Fruit fly (Drosophila melanogaster) whole organism, embryonic: ENCODE results near the gene solo.

ENCODE experiments used
- Atf-2 ChIP-seq: fragments of 200-800 bp; sonication (Bioruptor generic); optimal IDR thresholded peaks from 2 replicates; lab custom pipeline; 2016; ENCODE audit warnings: missing biosample characterization, missing genetic modification characterization
- Atf3 ChIP-seq: fragments of 200-800 bp; sonication (Bioruptor generic); optimal IDR thresholded peaks from 3 replicates; lab custom pipeline; 2016; ENCODE audit warnings: missing biosample characterization, missing genetic modification characterization
- CG11723 ChIP-seq: fragments of 200-800 bp; sonication (Bioruptor generic); optimal IDR thresholded peaks from 2 replicates; lab custom pipeline; 2017; ENCODE audit warnings: missing biosample characterization, mild to moderate bottlenecking, missing genetic modification characterization
- CG13123 ChIP-seq: fragments of 200-800 bp; sonication (Bioruptor generic); optimal IDR thresholded peaks from 2 replicates; lab custom pipeline; 2016; ENCODE audit warnings: missing biosample characterization, missing genetic modification characterization
- CG13894 ChIP-seq: fragments of 200-800 bp; sonication (Bioruptor generic); optimal IDR thresholded peaks from 3 replicates; lab custom pipeline; 2018; ENCODE audit warnings: missing biosample characterization, mild to moderate bottlenecking, missing genetic modification characterization, moderate library complexity
- CG15073 ChIP-seq: fragments of 200-800 bp; sonication (Bioruptor generic); optimal IDR thresholded peaks from 2 replicates; lab custom pipeline; 2016; ENCODE audit warnings: missing biosample characterization, missing genetic modification characterization
- CG16863 ChIP-seq: fragments of 200-800 bp; sonication (Bioruptor generic); optimal IDR thresholded peaks from 3 replicates; lab custom pipeline; 2016; ENCODE audit warnings: missing biosample characterization, missing genetic modification characterization
- CG17802 ChIP-seq: fragments of 200-800 bp; sonication (Bioruptor generic); optimal IDR thresholded peaks from 2 replicates; lab custom pipeline; 2018; ENCODE audit warnings: missing biosample characterization, mild to moderate bottlenecking, missing genetic modification characterization, moderate library complexity
- CG2120 ChIP-seq: fragments of 200-800 bp; sonication (Bioruptor generic); optimal IDR thresholded peaks from 3 replicates; lab custom pipeline; 2016; ENCODE audit warnings: missing biosample characterization, missing genetic modification characterization
- CG2678 ChIP-seq: fragments of 200-800 bp; sonication (Bioruptor generic); optimal IDR thresholded peaks from 3 replicates; lab custom pipeline; 2019; ENCODE audit warnings: missing biosample characterization, mild to moderate bottlenecking, missing genetic modification characterization, moderate library complexity
- CG2712 ChIP-seq: fragments of 200-800 bp; optimal IDR thresholded peaks from 3 replicates; lab custom pipeline; 2019; ENCODE audit warnings: missing biosample characterization, mild to moderate bottlenecking, missing genetic modification characterization, moderate library complexity
- CG2875 ChIP-seq: fragments of 200-800 bp; sonication (Bioruptor generic); optimal IDR thresholded peaks from 2 replicates; lab custom pipeline; 2017; ENCODE audit warnings: missing biosample characterization, mild to moderate bottlenecking, missing genetic modification characterization, missing genetic modification reagents
- CG31388 ChIP-seq: fragments of 200-800 bp; sonication (Bioruptor generic); optimal IDR thresholded peaks from 2 replicates; lab custom pipeline; 2016; ENCODE audit warnings: missing biosample characterization, missing genetic modification characterization
- CG4730 ChIP-seq: fragments of 200-800 bp; sonication (Bioruptor generic); IDR thresholded peaks from 2 replicates; pipeline ENCODE4 v1.3.6; 2022; ENCODE audit warnings: missing biosample characterization, missing genetic modification characterization
- CG6272 ChIP-seq: fragments of 200-800 bp; sonication (Bioruptor generic); IDR thresholded peaks from 2 replicates; pipeline ENCODE4 v1.3.6; 2022; ENCODE audit warnings: missing biosample characterization, missing genetic modification characterization
- CG6689 ChIP-seq: fragments of 200-800 bp; sonication (Bioruptor generic); IDR thresholded peaks from 2 replicates; pipeline ENCODE4 v1.3.6; 2022; ENCODE audit warnings: missing biosample characterization, missing genetic modification characterization
- CG7745 ChIP-seq: fragments of 200-800 bp; sonication (Bioruptor generic); optimal IDR thresholded peaks from 2 replicates; lab custom pipeline; 2018; ENCODE audit warnings: missing biosample characterization, mild to moderate bottlenecking, missing genetic modification characterization, moderate library complexity
- CG8478 ChIP-seq: fragments of >200 bp; optimal IDR thresholded peaks from 2 replicates; lab custom pipeline; 2018
- CTCF ChIP-seq: fragments of 200-800 bp; sonication (Bioruptor generic); optimal IDR thresholded peaks from 2 replicates; lab custom pipeline; 2017; ENCODE audit warnings: missing biosample characterization, mild to moderate bottlenecking, missing genetic modification characterization, moderate library complexity
- Chrac-16 ChIP-seq: fragments of 200-800 bp; sonication (Bioruptor generic); optimal IDR thresholded peaks from 3 replicates; lab custom pipeline; 2016; ENCODE audit warnings: missing biosample characterization, missing genetic modification characterization
- CrebB ChIP-seq: fragments of 200-800 bp; sonication (Bioruptor generic); optimal IDR thresholded peaks from 3 replicates; lab custom pipeline; 2018; ENCODE audit warnings: missing biosample characterization, mild to moderate bottlenecking, missing genetic modification characterization
- Elba2 ChIP-seq: fragments of 200-800 bp; sonication (Bioruptor generic); optimal IDR thresholded peaks from 3 replicates; lab custom pipeline; 2016; ENCODE audit warnings: missing biosample characterization, missing genetic modification characterization
- Hmr ChIP-seq: fragments of 200-800 bp; sonication (Bioruptor generic); optimal IDR thresholded peaks from 3 replicates; lab custom pipeline; 2017; ENCODE audit warnings: mild to moderate bottlenecking, missing biosample characterization, missing genetic modification reagents, missing genetic modification characterization
- Lpt ChIP-seq: fragments of >200 bp; optimal IDR thresholded peaks from 2 replicates; lab custom pipeline; 2018; ENCODE audit warnings: missing biosample characterization, missing genetic modification characterization
- Max ChIP-seq: fragments of 200-800 bp; sonication (Bioruptor generic); optimal IDR thresholded peaks from 2 replicates; lab custom pipeline; 2016; ENCODE audit warnings: missing biosample characterization, mild to moderate bottlenecking, missing genetic modification characterization
- Meics ChIP-seq: fragments of 200-800 bp; sonication (Bioruptor generic); optimal IDR thresholded peaks from 2 replicates; lab custom pipeline; 2017; ENCODE audit warnings: missing biosample characterization, mild to moderate bottlenecking, missing genetic modification characterization
- NC2α ChIP-seq: fragments of 200-800 bp; sonication (Bioruptor generic); optimal IDR thresholded peaks from 2 replicates; lab custom pipeline; 2016; ENCODE audit warnings: missing biosample characterization, missing genetic modification characterization
- Optix ChIP-seq: fragments of 200-800 bp; sonication (Bioruptor generic); IDR thresholded peaks from 3 replicates; pipeline ENCODE4 v1.3.6; 2022; ENCODE audit warnings: missing biosample characterization, missing genetic modification characterization
- Ptx1 ChIP-seq: fragments of 200-800 bp; sonication (Bioruptor generic); IDR thresholded peaks from 2 replicates; pipeline ENCODE4 v1.3.6; 2022; ENCODE audit warnings: missing biosample characterization, missing genetic modification characterization
- Sin3A ChIP-seq: fragments of >200 bp; optimal IDR thresholded peaks from 2 replicates; lab custom pipeline; 2018
- Trl ChIP-seq, 3 experiments: fragments of >200 bp in 2 of 3; fragments of 200-800 bp in 1 of 3; sonication (Bioruptor generic) in 1 of 3; optimal IDR thresholded peaks; 2 replicates in 1 of 3; 3 replicates in 2 of 3; lab custom pipeline; 2016 to 2017; ENCODE audit warnings: missing biosample characterization in 1 of 3, missing genetic modification characterization in 1 of 3
- Xrp1 ChIP-seq: fragments of 200-800 bp; sonication (Bioruptor generic); IDR thresholded peaks from 2 replicates; pipeline ENCODE4 v1.3.6; 2022; ENCODE audit warnings: missing biosample characterization, missing genetic modification characterization
- chif ChIP-seq, 2 experiments: fragments of 200-800 bp; sonication (Bioruptor generic); optimal IDR thresholded peaks; 3 replicates each; lab custom pipeline; 2016; ENCODE audit warnings: missing biosample characterization in 2 of 2, missing genetic modification characterization in 2 of 2
- chn ChIP-seq: fragments of 200-800 bp; sonication (Bioruptor generic); optimal IDR thresholded peaks from 2 replicates; lab custom pipeline; 2016; ENCODE audit warnings: missing biosample characterization, missing genetic modification characterization
- croc ChIP-seq: fragments of 200-800 bp; sonication (Bioruptor generic); conservative IDR thresholded peaks from 3 replicates; pipeline ENCODE4 v1.3.6; 2022; ENCODE audit warnings: missing biosample characterization, missing genetic modification characterization
- crp ChIP-seq, 2 experiments: fragments of 200-800 bp; sonication (Bioruptor generic); optimal IDR thresholded peaks; 2 replicates in 1 of 2; 3 replicates in 1 of 2; lab custom pipeline; 2017; ENCODE audit warnings: missing biosample characterization in 2 of 2, missing genetic modification characterization in 2 of 2, mild to moderate bottlenecking in 1 of 2, moderate library complexity in 1 of 2
- dm ChIP-seq: fragments of 200-800 bp; sonication (Bioruptor generic); optimal IDR thresholded peaks from 3 replicates; lab custom pipeline; 2016; ENCODE audit warnings: missing biosample characterization, missing genetic modification characterization
- gcm ChIP-seq: fragments of 200-800 bp; sonication (Bioruptor generic); optimal IDR thresholded peaks from 2 replicates; lab custom pipeline; 2019; ENCODE audit warnings: missing biosample characterization, mild to moderate bottlenecking, missing genetic modification characterization, moderate library complexity
- gcm2 ChIP-seq: fragments of 200-800 bp; sonication (Bioruptor generic); optimal IDR thresholded peaks from 2 replicates; lab custom pipeline; 2016; ENCODE audit warnings: missing biosample characterization, missing genetic modification characterization
- gro ChIP-seq: fragments of 200-800 bp; sonication (Bioruptor generic); optimal IDR thresholded peaks from 2 replicates; lab custom pipeline; 2016; ENCODE audit warnings: missing biosample characterization, missing genetic modification characterization
- ham ChIP-seq: fragments of 200-800 bp; sonication (Bioruptor generic); IDR thresholded peaks from 2 replicates; pipeline ENCODE4 v1.3.6; 2022; ENCODE audit warnings: missing biosample characterization, missing genetic modification characterization
- hkb ChIP-seq, 2 experiments: fragments of 200-800 bp in 1 of 2; fragments of >200 bp in 1 of 2; sonication (Bioruptor generic) in 1 of 2; IDR thresholded peaks in 1 of 2; optimal IDR thresholded peaks in 1 of 2; 2 replicates each; pipeline versions ENCODE4 v1.3.6 to Lab custom; 2017 to 2022; ENCODE audit warnings: missing biosample characterization in 1 of 2, missing genetic modification characterization in 1 of 2
- kah ChIP-seq: fragments of 200-800 bp; sonication (Bioruptor generic); optimal IDR thresholded peaks from 2 replicates; lab custom pipeline; 2018; ENCODE audit warnings: missing biosample characterization, mild to moderate bottlenecking, missing genetic modification characterization
- ro ChIP-seq: fragments of 200-800 bp; sonication (Bioruptor generic); IDR thresholded peaks from 2 replicates; pipeline ENCODE4 v1.3.6; 2022; ENCODE audit warnings: missing biosample characterization, missing genetic modification characterization
- sens-2 ChIP-seq: fragments of 200-800 bp; sonication (Bioruptor generic); IDR thresholded peaks from 2 replicates; pipeline ENCODE4 v1.3.6; 2022; ENCODE audit warnings: missing biosample characterization, missing genetic modification characterization
- seq ChIP-seq: fragments of 200-800 bp; sonication (Bioruptor generic); IDR thresholded peaks from 2 replicates; pipeline ENCODE4 v1.3.6; 2022; ENCODE audit warnings: missing biosample characterization, missing genetic modification characterization
- shn ChIP-seq: fragments of 200-800 bp; sonication (Bioruptor generic); optimal IDR thresholded peaks from 3 replicates; lab custom pipeline; 2016; ENCODE audit warnings: missing biosample characterization, missing genetic modification characterization
- sna ChIP-seq: fragments of 200-800 bp; sonication (Bioruptor generic); IDR thresholded peaks from 2 replicates; pipeline ENCODE4 v1.3.6; 2022; ENCODE audit warnings: missing biosample characterization, missing genetic modification characterization; ENCODE audit not compliant: partially characterized antibody
- so ChIP-seq: fragments of 200-800 bp; sonication (Bioruptor generic); IDR thresholded peaks from 3 replicates; pipeline ENCODE4 v1.3.6; 2022; ENCODE audit warnings: missing biosample characterization, missing genetic modification characterization
- unpg ChIP-seq: fragments of 200-800 bp; sonication (Bioruptor generic); optimal IDR thresholded peaks from 3 replicates; lab custom pipeline; 2018; ENCODE audit warnings: missing biosample characterization, mild to moderate bottlenecking, missing genetic modification characterization, moderate library complexity

Gene solo

DNA sequence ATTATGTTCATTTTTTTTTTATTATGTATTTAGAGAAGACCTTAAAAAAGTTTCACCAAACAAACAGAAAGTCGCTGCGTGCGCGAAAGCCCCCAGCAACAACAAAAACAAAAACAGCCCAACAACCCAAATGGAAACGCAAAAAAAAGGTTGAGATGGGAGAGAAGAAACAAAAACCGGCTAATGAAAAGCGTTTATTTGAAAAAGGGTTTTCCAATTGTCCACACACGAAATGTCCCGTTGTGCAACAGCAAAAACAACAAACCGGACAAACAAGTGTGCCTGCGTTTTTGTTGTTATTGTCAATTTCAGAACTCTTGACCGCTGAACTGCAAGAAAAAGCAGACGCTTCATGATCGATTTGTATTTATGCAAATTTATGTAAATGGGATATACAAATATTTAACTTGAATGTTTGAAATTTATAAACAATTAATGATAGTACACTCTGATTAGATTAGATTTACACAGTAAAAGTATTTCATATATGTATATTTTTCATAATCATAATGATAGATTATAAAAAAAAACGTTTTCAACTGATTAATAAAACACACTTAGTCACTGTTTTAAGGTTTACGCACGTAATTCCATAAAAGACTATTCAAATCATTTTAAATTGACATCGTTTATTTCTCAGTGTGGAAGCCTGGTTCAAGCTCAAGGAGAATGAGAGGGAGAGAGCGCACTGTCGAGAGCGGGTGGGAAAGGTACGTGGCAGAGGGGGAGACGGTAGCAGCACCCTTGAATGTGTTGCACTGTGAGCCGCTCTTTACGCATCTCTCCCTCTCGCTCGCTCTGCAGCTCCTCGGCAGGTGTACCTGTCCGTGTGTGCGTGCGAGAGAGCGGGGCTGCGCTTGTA, 4.9 kb upstream of the solo start (continued):
- peak; percentile 74 for TF ChIP-seq Meics (GFP tag; lab: Kevin White, UChicago)
- TF ChIP-seq Atf3 (GFP tag; lab: Kevin White, UChicago) = no peak
- TF ChIP-seq Xrp1 (GFP tag; lab: Robert Waterston, UW) = peak; percentile 86
- TF ChIP-seq Lpt (GFP tag; lab: Kevin White, UChicago) = no peak
- TF ChIP-seq CG11723 (GFP tag; lab: Kevin White, UChicago) = peak; percentile 68
- no peak for TF ChIP-seq ham (GFP tag; lab: Robert Waterston, UW)
- TF ChIP-seq ro (GFP tag; lab: Robert Waterston, UW) = no peak; the same call in 1 of the 2 replicates
- peak; percentile 77 for TF ChIP-seq unpg
- peak; percentile 19 for TF ChIP-seq CG16863 (GFP tag; lab: Kevin White, UChicago)
- TF ChIP-seq CG4730 (GFP tag; lab: Robert Waterston, UW) = 0 out of 2 replicates have a peak, but pooled peaks have one; percentile 37
- peak; percentile 87 for TF ChIP-seq CG2678 (tag; lab: Kevin White, UChicago)
- TF ChIP-seq crp (GFP tag; optimal IDR thresholded peaks at IDR 0.05; lab: Kevin White, UChicago) = peak in 1 of 2 experiments; percentile 16
- no peak for TF ChIP-seq sna
- peak; percentile 71 for TF ChIP-seq CG2875 (GFP tag; lab: Kevin White, UChicago)
- peak; percentile 44 for TF ChIP-seq CG13123 (GFP tag; lab: Kevin White, UChicago)
- peak; percentile 60 for TF ChIP-seq chn (GFP tag; lab: Kevin White, UChicago)
- TF ChIP-seq CG6689 (GFP tag; lab: Robert Waterston, UW) = peak; percentile 87
- peak; percentile 75 for TF ChIP-seq CG8478 (lab: Kevin White, UChicago)
- TF ChIP-seq Trl (optimal IDR thresholded peaks at IDR 0.05; lab: Kevin White, UChicago) = peak; percentile 66 to 94
- peak; percentile 20 for TF ChIP-seq Trl (GFP tag; optimal IDR thresholded peaks at IDR 0.05; lab: Kevin White, UChicago)
- TF ChIP-seq Chrac-16 (GFP tag; lab: Kevin White, UChicago) = peak; percentile 49
- TF ChIP-seq CG17802 (tag; lab: Kevin White, UChicago) = peak; percentile 47
- TF ChIP-seq CG13894 (tag; lab: Kevin White, UChicago) = no peak
- no peak for TF ChIP-seq dm (GFP tag; lab: Kevin White, UChicago)
- TF ChIP-seq gro = no peak
- TF ChIP-seq CG7745 = no peak
- TF ChIP-seq Elba2 = peak; percentile 93
- TF ChIP-seq CG6272 (GFP tag; lab: Robert Waterston, UW) = no peak
- TF ChIP-seq CG15073 = no peak
- TF ChIP-seq croc = peak; percentile 72
- peak; percentile 41 for TF ChIP-seq kah (GFP tag; lab: Kevin White, UChicago)
- peak in 1 of 2 experiments; percentile 8 for TF ChIP-seq chif (GFP tag; optimal IDR thresholded peaks at IDR 0.05; lab: Kevin White, UChicago)
- peak; percentile 74 for TF ChIP-seq gcm (GFP tag; lab: Kevin White, UChicago)
- peak; percentile 16 for TF ChIP-seq CrebB
- TF ChIP-seq Sin3A (lab: Kevin White, UChicago) = no peak
- TF ChIP-seq CTCF (GFP tag; lab: Kevin White, UChicago) = peak; percentile 31
- TF ChIP-seq seq (GFP tag; lab: Robert Waterston, UW) = peak; percentile 52
- TF ChIP-seq so = 0 out of 3 replicates have a peak, but pooled peaks have one; percentile 47
- TF ChIP-seq CG31388 (GFP tag; lab: Kevin White, UChicago) = peak; percentile 32
- TF ChIP-seq sens-2 (GFP tag; lab: Robert Waterston, UW) = no peak
- peak; percentile 64 for TF ChIP-seq Max (GFP tag; lab: Kevin White, UChicago)
- TF ChIP-seq Optix (GFP tag; lab: Robert Waterston, UW) = no peak
- no peak for TF ChIP-seq shn (GFP tag; lab: Kevin White, UChicago)
- TF ChIP-seq Atf-2 (GFP tag; lab: Kevin White, UChicago) = no peak
- TF ChIP-seq NC2α (GFP tag; lab: Kevin White, UChicago) = no peak
- peak; percentile 31 for TF ChIP-seq CG2120 (GFP tag; lab: Kevin White, UChicago)
- no peak for TF ChIP-seq hkb (optimal IDR thresholded peaks at IDR 0.05; lab: Kevin White, UChicago)
- peak; percentile 77 for TF ChIP-seq hkb (GFP tag; IDR thresholded peaks at IDR 0.05; lab: Robert Waterston, UW)
- TF ChIP-seq Hmr (GFP tag; lab: Kevin White, UChicago) = peak; percentile 68
- peak; percentile 22 for TF ChIP-seq gcm2
- peak; percentile 89 for TF ChIP-seq CG2712
- peak; percentile 79 for TF ChIP-seq Ptx1 (GFP tag; lab: Robert Waterston, UW)
